Worm (Caenorhabditis elegans) whole organism, early embryonic: ENCODE measurements around the gene npax-2.

ENCODE experiments used
- B0310.2 ChIP-seq: sonication (generic microtip); optimal IDR thresholded peaks from 2 replicates; lab custom pipeline; 2016; ENCODE audit warnings: mild to moderate bottlenecking, missing genetic modification characterization, missing compliant biosample characterization
- aly-1 ChIP-seq: sonication (generic microtip); optimal IDR thresholded peaks from 2 replicates; lab custom pipeline; 2016; ENCODE audit warnings: missing genetic modification characterization, missing compliant biosample characterization
- ama-1 ChIP-seq: fragments of 150-350 bp; optimal IDR thresholded peaks from 2 replicates; lab custom pipeline; 2014
- ceh-36 ChIP-seq: sonication (generic microtip); optimal IDR thresholded peaks from 2 replicates; lab custom pipeline; 2016; ENCODE audit warnings: missing genetic modification characterization, inconsistent platforms, missing compliant biosample characterization
- hmg-4 ChIP-seq: fragments of 200-800 bp; sonication (Bioruptor generic); optimal IDR thresholded peaks from 2 replicates; lab custom pipeline; 2018; ENCODE audit warnings: mild to moderate bottlenecking, missing genetic modification characterization, missing compliant biosample characterization
- hnd-1 ChIP-seq: sonication (generic microtip); optimal IDR thresholded peaks from 2 replicates; lab custom pipeline; 2016; ENCODE audit warnings: missing genetic modification characterization, missing compliant biosample characterization
- scrt-1 ChIP-seq: fragments of 200-800 bp; sonication (Bioruptor generic); IDR thresholded peaks from 2 replicates; pipeline ENCODE4 v1.3.6; 2022; ENCODE audit warnings: missing genetic modification characterization, missing compliant biosample characterization
- tbx-11 ChIP-seq: fragments of 200-800 bp; sonication (Bioruptor generic); IDR thresholded peaks from 2 replicates; pipeline ENCODE4 v1.3.6; 2022; ENCODE audit warnings: missing genetic modification characterization, missing compliant biosample characterization
- tbx-37 ChIP-seq: fragments of 200-800 bp; sonication (Bioruptor generic); conservative IDR thresholded peaks from 2 replicates; pipeline ENCODE4 v1.3.6; 2022; ENCODE audit warnings: missing genetic modification reagents, missing genetic modification characterization, missing compliant biosample characterization
- tra-4 ChIP-seq: sonication (generic microtip); optimal IDR thresholded peaks from 2 replicates; lab custom pipeline; 2017; ENCODE audit warnings: missing genetic modification characterization, missing compliant biosample characterization

ce11 chrX:2152062-2152461, 2.2 kb upstream of the npax-2 start:
- TF ChIP-seq ceh-36 (tag; lab: Kevin White, UChicago) = no peak
- no peak for TF ChIP-seq B0310.2
- TF ChIP-seq hmg-4 = no peak
- TF ChIP-seq tbx-37 (GFP tag; lab: Robert Waterston, UW) = no peak
- no peak for TF ChIP-seq tra-4 (tag; lab: Kevin White, UChicago)
- no peak for TF ChIP-seq ama-1
- TF ChIP-seq tbx-11 (GFP tag; lab: Robert Waterston, UW) = no peak
- no peak for TF ChIP-seq hnd-1 (tag; lab: Kevin White, UChicago)
- TF ChIP-seq scrt-1 (GFP tag; lab: Robert Waterston, UW) = no peak
- no peak for TF ChIP-seq aly-1 (tag; lab: Kevin White, UChicago)
